Worm (Caenorhabditis elegans): ENCODE results near the gene rbd-1.

The rbd-1 gene

DNA sequence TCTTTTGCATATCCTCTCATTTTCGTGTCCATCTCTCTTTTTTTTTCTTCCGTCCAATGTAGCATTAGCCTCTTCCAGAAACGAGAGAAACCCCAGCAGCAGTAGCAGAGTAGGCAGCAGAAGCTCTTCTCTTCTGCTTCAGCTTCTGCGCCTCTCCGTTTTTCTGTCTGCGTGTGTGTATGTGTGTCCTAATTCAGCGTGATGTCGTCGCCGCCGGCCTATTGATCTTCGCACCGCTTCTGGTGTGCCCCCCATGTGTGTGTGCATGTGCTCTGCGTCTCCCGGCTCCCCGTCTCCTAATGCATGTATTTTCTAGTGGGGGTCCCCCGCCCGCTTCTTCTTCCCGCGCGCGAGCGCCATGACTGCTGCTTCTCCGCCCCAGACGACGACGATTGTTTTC is 46.6 kb downstream of the rbd-1 start (continued):
- TF ChIP-seq tbx-7 (tag; optimal IDR thresholded peaks at IDR 0.05) (no peak), hlh-15 (tag; optimal IDR thresholded peaks at IDR 0.05) (no peak), pha-2 (tag; optimal IDR thresholded peaks at IDR 0.05) (no peak), gmeb-2 (tag; optimal IDR thresholded peaks at IDR 0.05) (no peak), ets-4 (tag; optimal IDR thresholded peaks at IDR 0.05) (no peak), npax-4 (tag; optimal IDR thresholded peaks at IDR 0.05) (no peak), nfya-1 (tag; optimal IDR thresholded peaks at IDR 0.05) (peak; percentile 44), ztf-16 (tag; optimal IDR thresholded peaks at IDR 0.05) (no peak), dve-1 (tag; optimal IDR thresholded peaks at IDR 0.05) (no peak), ceh-6 (GFP tag; optimal IDR thresholded peaks at IDR 0.05) (no peak), ahr-1 (tag; optimal IDR thresholded peaks at IDR 0.05) (no peak), K09A11.1 (tag; optimal IDR thresholded peaks at IDR 0.05; ENCODE audit: insufficient read depth) (no peak), fax-1 (tag; optimal IDR thresholded peaks at IDR 0.05) (peak; percentile 67), ceh-24 (tag; optimal IDR thresholded peaks at IDR 0.05) (no peak), pqm-1 (tag; optimal IDR thresholded peaks at IDR 0.05) (no peak), elt-4 (tag; optimal IDR thresholded peaks at IDR 0.05) (no peak), zip-5 (tag; optimal IDR thresholded peaks at IDR 0.05) (no peak), unc-55 (GFP tag; optimal IDR thresholded peaks at IDR 0.05) (no peak), ceh-14 (tag; optimal IDR thresholded peaks at IDR 0.05) (peak; percentile 71), ref-2 (tag; optimal IDR thresholded peaks at IDR 0.05) (peak; percentile 56), nhr-232 (tag; optimal IDR thresholded peaks at IDR 0.05) (no peak), madf-2 (tag; optimal IDR thresholded peaks at IDR 0.05) (no peak), syd-9 (tag; optimal IDR thresholded peaks at IDR 0.05) (peak; percentile 50), pag-3 (tag; optimal IDR thresholded peaks at IDR 0.05; ENCODE audit: borderline replicate concordance) (no peak), ceh-45 (GFP tag; IDR thresholded peaks at IDR 0.05) (0 out of 2 replicates have a peak, but pooled peaks have one; percentile 8), pax-1 (tag; optimal IDR thresholded peaks at IDR 0.05) (no peak), eyg-1 (tag; optimal IDR thresholded peaks at IDR 0.05) (no peak), dmd-4 (tag; optimal IDR thresholded peaks at IDR 0.05; ENCODE audit: borderline replicate concordance) (peak; percentile 28), sox-4 (tag; optimal IDR thresholded peaks at IDR 0.05) (no peak), ceh-18 (tag; optimal IDR thresholded peaks at IDR 0.05) (peak; percentile 72), pha-4 (tag; optimal IDR thresholded peaks at IDR 0.05) (no peak), fkh-6 (tag; optimal IDR thresholded peaks at IDR 0.05) (no peak), unc-42 (tag; optimal IDR thresholded peaks at IDR 0.05) (peak; percentile 90), K02D7.2 (tag; optimal IDR thresholded peaks at IDR 0.05) (no peak), hlh-6 (tag; optimal IDR thresholded peaks at IDR 0.05) (no peak), odd-2 (tag; optimal IDR thresholded peaks at IDR 0.05) (no peak), F13H6.1 (tag; optimal IDR thresholded peaks at IDR 0.05) (peak; percentile 5), sox-2 (GFP tag; IDR thresholded peaks at IDR 0.05) (no peak), C38D4.7 (GFP tag; optimal IDR thresholded peaks at IDR 0.05) (no peak), tbx-2 (tag; optimal IDR thresholded peaks at IDR 0.05) (peak; percentile 65), T23F11.4 (GFP tag; optimal IDR thresholded peaks at IDR 0.05) (no peak), unc-3 (GFP tag; conservative IDR thresholded peaks at IDR 0.05) (no peak; the same call in 1 of the 2 replicates), unc-3 (tag; optimal IDR thresholded peaks at IDR 0.05) (peak; percentile 11), pros-1 (tag; optimal IDR thresholded peaks at IDR 0.05) (peak; percentile 29)

DNA sequence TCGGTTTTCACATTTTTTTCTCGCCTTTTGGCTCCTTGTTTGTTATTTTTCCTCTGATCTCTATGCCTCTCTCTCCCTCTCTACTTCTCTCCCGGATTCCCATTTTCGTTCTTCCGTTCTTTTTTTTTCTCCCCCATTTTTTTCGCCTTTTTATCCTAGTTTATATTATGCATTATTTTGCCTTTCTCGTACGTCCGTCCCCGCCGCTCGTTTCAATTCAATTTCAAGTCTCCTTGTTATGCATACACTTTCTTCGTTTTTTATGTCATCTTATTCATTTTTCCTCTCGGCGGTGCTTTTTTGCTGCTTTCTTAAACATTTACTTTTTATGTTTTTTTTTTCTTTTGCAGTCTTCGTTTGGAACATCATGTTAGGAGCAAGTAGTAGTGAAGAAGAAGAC is 48.7 kb downstream of the rbd-1 start, which contains the start of gene unc-31:
TSS of gene unc-31 (plus strand) at position 349 of the 400 bp plus-strand sequence.
- TF ChIP-seq C08G9.2 (tag; optimal IDR thresholded peaks at IDR 0.05) (no peak), unc-42 (tag; optimal IDR thresholded peaks at IDR 0.05) (peak; percentile 78)

Measured in whole organism, late embryonic.